Worm (Caenorhabditis elegans) whole organism, L4 larva: ENCODE data around the gene T26H10.2.
A peak's percentile ranks its signal among the peaks of the same experiment; 100 is the strongest.

ENCODE experiments used
- D1046.2 ChIP-seq: fragments of 200-800 bp; sonication (Bioruptor generic); IDR thresholded peaks from 2 replicates; pipeline ENCODE4 v1.3.6; 2022; ENCODE audit warnings: missing genetic modification characterization, missing compliant biosample characterization
- F49E8.2 ChIP-seq: sonication (generic microtip); optimal IDR thresholded peaks from 2 replicates; lab custom pipeline; 2016; ENCODE audit warnings: missing compliant biosample characterization, mild to moderate bottlenecking, missing genetic modification characterization, borderline replicate concordance
- T26A8.4 ChIP-seq: fragments of 200-800 bp; sonication (Bioruptor generic); IDR thresholded peaks from 2 replicates; pipeline ENCODE4 v1.3.6; 2022; ENCODE audit warnings: missing genetic modification characterization, missing compliant biosample characterization
- attf-4 ChIP-seq: sonication (generic microtip); optimal IDR thresholded peaks from 3 replicates; lab custom pipeline; 2017; ENCODE audit warnings: missing biosample characterization, missing genetic modification characterization
- ceh-20 ChIP-seq: fragments of 200-800 bp; sonication (Bioruptor generic); IDR thresholded peaks from 2 replicates; pipeline ENCODE4 v1.3.6; 2022; ENCODE audit warnings: missing genetic modification reagents, missing genetic modification characterization, missing compliant biosample characterization
- ceh-32 ChIP-seq: sonication (generic microtip); optimal IDR thresholded peaks from 2 replicates; lab custom pipeline; 2016; ENCODE audit warnings: mild to moderate bottlenecking, missing genetic modification characterization, missing compliant biosample characterization; ENCODE audit not compliant: poor library complexity
- ces-1 ChIP-seq: fragments of 150-350 bp; sonication (generic microtip); optimal IDR thresholded peaks from 4 replicates; lab custom pipeline; 2014; ENCODE audit warnings: missing biosample characterization, missing genetic modification reagents, missing genetic modification characterization
- daf-16 ChIP-seq, 3 experiments: sonication (generic microtip); optimal IDR thresholded peaks; 2 replicates each; lab custom pipeline; 2016 to 2017; ENCODE audit warnings: missing genetic modification characterization in 3 of 3, missing genetic modification reagents in 3 of 3, mild to moderate bottlenecking in 2 of 3, missing compliant biosample characterization in 2 of 3, missing biosample characterization in 1 of 3, moderate library complexity in 1 of 3
- dmd-8 ChIP-seq: fragments of 200-800 bp; sonication (Bioruptor generic); IDR thresholded peaks from 2 replicates; pipeline ENCODE4 v1.3.6; 2022; ENCODE audit warnings: missing genetic modification characterization, missing compliant biosample characterization
- dmd-9 ChIP-seq: fragments of 200-800 bp; sonication (Bioruptor generic); IDR thresholded peaks from 2 replicates; pipeline ENCODE4 v1.3.6; 2022; ENCODE audit warnings: missing genetic modification reagents, missing genetic modification characterization, missing compliant biosample characterization
- dve-1 ChIP-seq: sonication (generic microtip); optimal IDR thresholded peaks from 2 replicates; lab custom pipeline; 2017; ENCODE audit warnings: antibody characterized with exemption, mild to moderate bottlenecking, missing genetic modification characterization, missing compliant biosample characterization; ENCODE audit not compliant: insufficient read depth
- egl-43 ChIP-seq: fragments of 200-800 bp; sonication (Bioruptor generic); IDR thresholded peaks from 2 replicates; pipeline ENCODE4 v1.3.6; 2022; ENCODE audit warnings: missing genetic modification reagents, missing genetic modification characterization, missing compliant biosample characterization
- fkh-10 ChIP-seq: fragments of 150-350 bp; optimal IDR thresholded peaks from 2 replicates; lab custom pipeline; 2014; ENCODE audit warnings: missing biosample characterization, missing genetic modification reagents, missing genetic modification characterization
- hif-1 ChIP-seq, 2 experiments: sonication (generic microtip); optimal IDR thresholded peaks; 2 replicates each; lab custom pipeline; 2016 to 2017; ENCODE audit warnings: missing compliant biosample characterization in 2 of 2, missing genetic modification characterization in 2 of 2, missing genetic modification reagents in 2 of 2, missing genotype in 2 of 2, mild to moderate bottlenecking in 1 of 2
- hlh-11 ChIP-seq: fragments of 200-800 bp; sonication (Bioruptor generic); optimal IDR thresholded peaks from 2 replicates; lab custom pipeline; 2018; ENCODE audit warnings: mild to moderate bottlenecking, missing genetic modification characterization, missing compliant biosample characterization
- lim-7 ChIP-seq: fragments of 200-800 bp; sonication (Bioruptor generic); IDR thresholded peaks from 2 replicates; pipeline ENCODE4 v1.3.6; 2022; ENCODE audit warnings: missing genetic modification characterization, missing compliant biosample characterization
- lin-1 ChIP-seq: fragments of 200-800 bp; sonication (Bioruptor generic); IDR thresholded peaks from 2 replicates; pipeline ENCODE4 v1.3.6; 2022; ENCODE audit warnings: missing genetic modification reagents, missing genetic modification characterization, missing compliant biosample characterization
- lin-15B ChIP-seq: fragments of 150-350 bp; sonication (generic microtip); optimal IDR thresholded peaks from 3 replicates; lab custom pipeline; 2014; ENCODE audit warnings: missing biosample characterization, missing genetic modification characterization
- lin-39 ChIP-seq: fragments of 150-350 bp; optimal IDR thresholded peaks from 2 replicates; lab custom pipeline; 2014; ENCODE audit warnings: missing biosample characterization, missing genetic modification reagents, missing genetic modification characterization
- lir-3 ChIP-seq: sonication (generic microtip); optimal IDR thresholded peaks from 2 replicates; lab custom pipeline; 2016; ENCODE audit warnings: mild to moderate bottlenecking, missing genetic modification characterization, missing compliant biosample characterization
- madf-5 ChIP-seq, 2 experiments: fragments of 200-800 bp; sonication (Bioruptor generic); IDR thresholded peaks; 2 replicates each; pipeline ENCODE4 v1.3.6; 2022; ENCODE audit warnings: missing compliant biosample characterization in 2 of 2, missing genetic modification characterization in 2 of 2
- mep-1 ChIP-seq: fragments of 150-350 bp; sonication (generic microtip); optimal IDR thresholded peaks from 3 replicates; lab custom pipeline; 2014; ENCODE audit warnings: missing biosample characterization, missing genetic modification characterization
- mes-2 ChIP-seq: sonication (generic microtip); optimal IDR thresholded peaks from 2 replicates; lab custom pipeline; 2016; ENCODE audit warnings: missing genotype, mild to moderate bottlenecking, missing genetic modification characterization, missing compliant biosample characterization; ENCODE audit not compliant: poor library complexity, severe bottlenecking
- nhr-11 ChIP-seq: fragments of 150-350 bp; optimal IDR thresholded peaks from 2 replicates; lab custom pipeline; 2014; ENCODE audit warnings: missing biosample characterization, missing genetic modification characterization
- nhr-28 ChIP-seq: fragments of 150-350 bp; optimal IDR thresholded peaks from 2 replicates; lab custom pipeline; 2014; ENCODE audit warnings: missing biosample characterization, missing genetic modification characterization
- nhr-76 ChIP-seq: fragments of 150-350 bp; optimal IDR thresholded peaks from 2 replicates; lab custom pipeline; 2014; ENCODE audit warnings: missing biosample characterization, missing genetic modification characterization
- php-3 ChIP-seq: fragments of 200-800 bp; sonication (Bioruptor generic); IDR thresholded peaks from 2 replicates; pipeline ENCODE4 v1.3.6; 2022; ENCODE audit warnings: missing genetic modification reagents, missing genetic modification characterization, missing compliant biosample characterization
- snpc-4 ChIP-seq: fragments of 150-350 bp; optimal IDR thresholded peaks from 2 replicates; lab custom pipeline; 2014; ENCODE audit warnings: missing biosample characterization, missing genetic modification characterization
- spr-3 ChIP-seq: fragments of 200-800 bp; sonication (Bioruptor generic); optimal IDR thresholded peaks from 2 replicates; lab custom pipeline; 2018; ENCODE audit warnings: mild to moderate bottlenecking, missing genetic modification characterization, missing compliant biosample characterization
- unc-130 ChIP-seq: sonication (generic microtip); optimal IDR thresholded peaks from 2 replicates; lab custom pipeline; 2016; ENCODE audit warnings: missing genetic modification reagents, missing genetic modification characterization, missing compliant biosample characterization
- unc-39 ChIP-seq: sonication (generic microtip); optimal IDR thresholded peaks from 2 replicates; lab custom pipeline; 2017; ENCODE audit warnings: missing biosample characterization, missing genetic modification characterization
- zag-1 ChIP-seq: fragments of 150-350 bp; optimal IDR thresholded peaks from 2 replicates; lab custom pipeline; 2014; ENCODE audit warnings: missing biosample characterization, missing genetic modification characterization
- zip-11 ChIP-seq: fragments of 200-800 bp; sonication (Bioruptor generic); IDR thresholded peaks from 2 replicates; pipeline ENCODE4 v1.3.6; 2022; ENCODE audit warnings: missing genetic modification characterization, missing compliant biosample characterization
- ztf-11 ChIP-seq: fragments of 150-350 bp; optimal IDR thresholded peaks from 2 replicates; lab custom pipeline; 2014; ENCODE audit warnings: missing biosample characterization, missing genetic modification characterization
- ztf-7 ChIP-seq: fragments of 150-350 bp; optimal IDR thresholded peaks from 2 replicates; lab custom pipeline; 2014; ENCODE audit warnings: missing biosample characterization, missing genetic modification characterization

The T26H10.2 gene

DNA sequence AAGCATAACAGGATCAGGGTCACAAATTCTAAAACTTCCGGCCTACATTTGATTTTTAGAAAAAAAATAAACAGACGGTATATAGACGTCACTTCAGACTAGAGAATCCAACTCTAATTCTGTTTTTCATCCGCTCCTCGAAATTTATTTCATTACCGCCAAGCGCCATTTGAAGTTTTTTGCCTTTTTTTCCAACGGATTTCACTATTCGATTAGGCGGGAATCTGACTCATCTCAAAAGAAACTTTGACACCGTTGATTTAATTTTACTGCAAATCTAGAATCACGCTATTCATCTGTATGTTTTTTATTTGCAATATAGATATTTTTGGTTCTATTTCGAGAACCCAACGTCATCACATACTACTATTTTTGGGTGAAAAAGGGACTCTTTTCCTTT is 6.4 kb upstream of the T26H10.2 start:
- TF ChIP-seq spr-3 (GFP tag; lab: Kevin White, UChicago), result no peak
- peak; percentile 17 for TF ChIP-seq fkh-10 (GFP tag; lab: Kevin White, UChicago)

DNA sequence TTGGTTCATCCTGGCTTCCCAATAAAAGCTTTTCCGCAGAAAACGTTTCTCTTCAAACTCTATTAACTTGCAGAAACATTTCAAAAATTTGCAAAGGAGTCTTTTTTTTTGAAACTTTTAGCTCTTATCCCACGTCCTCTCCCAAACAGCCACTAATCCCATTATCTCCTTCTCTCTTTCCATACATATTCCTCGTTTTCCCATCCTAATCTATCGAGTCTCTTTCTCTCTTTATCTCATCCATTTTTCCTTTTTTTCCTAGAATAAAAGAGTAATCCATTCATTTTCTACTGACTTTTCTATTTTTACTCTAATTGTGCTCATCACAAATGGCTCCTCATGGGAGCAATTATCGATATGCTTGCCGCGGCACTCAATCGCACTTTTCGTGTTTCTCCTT is 4.3 kb upstream of the T26H10.2 start:
- TF ChIP-seq attf-4 (tag; lab: Kevin White, UChicago) (no peak), ces-1 (peak; percentile 71)

DNA sequence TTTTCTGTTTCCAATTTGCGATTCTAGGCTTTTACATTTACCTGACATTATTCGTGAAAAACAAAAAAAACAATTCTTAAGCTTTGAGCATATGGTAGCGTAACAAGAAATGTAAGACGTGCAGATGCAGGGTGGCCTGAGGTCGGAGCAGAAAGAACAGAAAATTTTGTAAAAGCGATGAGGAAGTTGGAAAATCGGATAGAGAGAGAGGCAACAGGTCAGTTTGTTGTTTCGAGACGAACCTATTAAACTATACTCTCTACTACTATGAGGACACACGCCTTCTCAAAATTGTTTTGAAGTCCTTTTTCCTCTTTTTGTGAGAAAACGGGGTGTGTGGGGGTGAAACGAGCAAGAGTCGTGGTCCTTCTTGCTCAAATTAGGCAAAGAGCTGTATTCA is 2.9 kb downstream of the T26H10.2 start, which contains the start of gene des-2:
des-2 (minus strand) TSS at position 101 of the 400 bp plus-strand sequence.
- no peak for TF ChIP-seq ceh-32 (tag; lab: Kevin White, UChicago)
- TF ChIP-seq lin-39 (tag; lab: Kevin White, UChicago), result no peak
- TF ChIP-seq snpc-4 (tag; lab: Kevin White, UChicago), result no peak
- TF ChIP-seq madf-5 (GFP tag; IDR thresholded peaks at IDR 0.05; lab: Robert Waterston, UW), result no peak
- no peak for TF ChIP-seq zag-1 (tag; lab: Kevin White, UChicago)
- TF ChIP-seq mep-1 (tag; lab: Kevin White, UChicago), result no peak
- no peak for TF ChIP-seq hif-1 (tag; optimal IDR thresholded peaks at IDR 0.05; lab: Kevin White, UChicago)
- no peak for TF ChIP-seq ces-1
- TF ChIP-seq dmd-8 (GFP tag; lab: Robert Waterston, UW), result no peak
- no peak for TF ChIP-seq dve-1
- no peak for TF ChIP-seq ztf-11 (tag; lab: Kevin White, UChicago)
- no peak for TF ChIP-seq zip-11 (GFP tag; lab: Robert Waterston, UW)
- no peak for TF ChIP-seq lim-7 (GFP tag; lab: Robert Waterston, UW)
- TF ChIP-seq lir-3, result no peak
- TF ChIP-seq unc-39, result no peak
- TF ChIP-seq T26A8.4 (GFP tag; lab: Robert Waterston, UW), result no peak
- no peak for TF ChIP-seq unc-130 (GFP tag; lab: Kevin White, UChicago)
- TF ChIP-seq daf-16 (GFP tag; optimal IDR thresholded peaks at IDR 0.05; lab: Kevin White, UChicago), result no peak
- TF ChIP-seq daf-16 (tag; optimal IDR thresholded peaks at IDR 0.05; lab: Kevin White, UChicago), result no peak
- TF ChIP-seq hlh-11 (tag; lab: Kevin White, UChicago), result no peak

DNA sequence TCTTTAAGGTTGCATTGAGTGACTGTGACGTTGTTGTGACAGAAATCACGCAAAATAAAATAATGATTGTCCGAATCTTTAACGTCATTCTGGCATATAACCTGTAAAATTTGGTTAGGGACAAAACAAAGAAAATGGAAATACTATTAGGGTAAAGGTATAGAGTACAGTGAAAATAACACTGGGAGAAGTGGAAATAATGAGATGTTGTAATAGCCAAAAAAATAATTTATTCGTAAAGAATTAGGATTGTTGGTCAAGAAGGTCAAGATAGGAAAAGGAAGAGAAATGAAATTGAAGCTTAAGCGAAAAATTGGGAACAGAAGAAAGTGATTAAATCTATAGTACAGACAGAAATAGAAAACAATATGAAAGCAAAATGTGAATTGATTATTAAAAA is 9.4 kb downstream of the T26H10.2 start, which contains the start of gene deg-3:
deg-3 (minus strand) TSS at position 101 of the 400 bp plus-strand sequence.
- TF ChIP-seq nhr-28 (no peak), ztf-7 (no peak), dmd-9 (no peak), snpc-4 (tag; lab: Kevin White, UChicago) (no peak), F49E8.2 (tag; lab: Kevin White, UChicago) (no peak), mes-2 (tag; lab: Kevin White, UChicago) (no peak), ces-1 (no peak), nhr-76 (tag; lab: Kevin White, UChicago) (no peak), ceh-20 (GFP tag; lab: Robert Waterston, UW) (no peak), lin-1 (GFP tag; lab: Robert Waterston, UW) (no peak), nhr-11 (tag; lab: Kevin White, UChicago) (no peak), daf-16 (GFP tag; optimal IDR thresholded peaks at IDR 0.05; lab: Kevin White, UChicago) (no peak), daf-16 (tag; optimal IDR thresholded peaks at IDR 0.05; lab: Kevin White, UChicago) (no peak), lin-15B (tag; lab: Kevin White, UChicago) (no peak), mep-1 (tag; lab: Kevin White, UChicago) (no peak), dmd-8 (GFP tag; lab: Robert Waterston, UW) (no peak), D1046.2 (GFP tag; lab: Robert Waterston, UW) (no peak), php-3 (GFP tag; lab: Robert Waterston, UW) (no peak), egl-43 (no peak), unc-130 (GFP tag; lab: Kevin White, UChicago) (no peak)
